Worm (Caenorhabditis elegans) whole organism, late embryonic: Measurements from ENCODE around the gene str-220.

Source experiments
- C38D4.7 ChIP-seq: fragments of 200-800 bp; sonication (Bioruptor generic); optimal IDR thresholded peaks from 2 replicates; lab custom pipeline; 2018; ENCODE audit warnings: mild to moderate bottlenecking, missing genetic modification characterization, moderate library complexity, missing compliant biosample characterization
- F13H6.1 ChIP-seq: sonication (generic microtip); optimal IDR thresholded peaks from 2 replicates; lab custom pipeline; 2016; ENCODE audit warnings: missing genetic modification characterization, missing compliant biosample characterization
- K09A11.1 ChIP-seq: sonication (generic microtip); optimal IDR thresholded peaks from 2 replicates; lab custom pipeline; 2017; ENCODE audit warnings: antibody characterized with exemption, mild to moderate bottlenecking, missing genetic modification characterization, missing compliant biosample characterization; ENCODE audit not compliant: insufficient read depth
- Y22D7AL.16 ChIP-seq: sonication (generic microtip); optimal IDR thresholded peaks from 2 replicates; lab custom pipeline; 2016; ENCODE audit warnings: missing genetic modification characterization, missing compliant biosample characterization
- ahr-1 ChIP-seq: sonication (generic microtip); optimal IDR thresholded peaks from 2 replicates; lab custom pipeline; 2016; ENCODE audit warnings: missing genetic modification characterization, missing compliant biosample characterization
- ceh-14 ChIP-seq: sonication (generic microtip); optimal IDR thresholded peaks from 2 replicates; lab custom pipeline; 2016; ENCODE audit warnings: missing genotype, missing genetic modification characterization, missing compliant biosample characterization
- ceh-18 ChIP-seq: sonication (generic microtip); optimal IDR thresholded peaks from 2 replicates; lab custom pipeline; 2016; ENCODE audit warnings: missing genetic modification characterization, missing compliant biosample characterization
- ceh-2 ChIP-seq: sonication (generic microtip); optimal IDR thresholded peaks from 2 replicates; lab custom pipeline; 2016; ENCODE audit warnings: missing genotype, missing genetic modification characterization, missing compliant biosample characterization
- ceh-24 ChIP-seq: sonication (generic microtip); optimal IDR thresholded peaks from 2 replicates; lab custom pipeline; 2016; ENCODE audit warnings: mild to moderate bottlenecking, missing genetic modification characterization, missing compliant biosample characterization
- ceh-31 ChIP-seq: sonication (generic microtip); optimal IDR thresholded peaks from 2 replicates; lab custom pipeline; 2016; ENCODE audit warnings: missing genetic modification characterization, missing compliant biosample characterization
- ceh-34 ChIP-seq: sonication (generic microtip); optimal IDR thresholded peaks from 2 replicates; lab custom pipeline; 2016; ENCODE audit warnings: mild to moderate bottlenecking, missing genetic modification characterization, missing compliant biosample characterization
- ceh-48 ChIP-seq: sonication (generic microtip); optimal IDR thresholded peaks from 2 replicates; lab custom pipeline; 2016; ENCODE audit warnings: missing genetic modification characterization, inconsistent platforms, missing compliant biosample characterization
- che-1 ChIP-seq: sonication (generic microtip); optimal IDR thresholded peaks from 2 replicates; lab custom pipeline; 2016; ENCODE audit warnings: mild to moderate bottlenecking, missing genetic modification characterization, missing compliant biosample characterization
- dve-1 ChIP-seq: sonication (generic microtip); optimal IDR thresholded peaks from 2 replicates; lab custom pipeline; 2017; ENCODE audit warnings: antibody characterized with exemption, mild to moderate bottlenecking, missing genetic modification characterization, missing compliant biosample characterization
- elt-2 ChIP-seq: sonication (generic microtip); optimal IDR thresholded peaks from 2 replicates; lab custom pipeline; 2016; ENCODE audit warnings: missing genetic modification reagents, missing genetic modification characterization, missing compliant biosample characterization
- elt-4 ChIP-seq: sonication (generic microtip); optimal IDR thresholded peaks from 2 replicates; lab custom pipeline; 2016; ENCODE audit warnings: missing genetic modification characterization, missing compliant biosample characterization
- ets-4 ChIP-seq: sonication (generic microtip); optimal IDR thresholded peaks from 2 replicates; lab custom pipeline; 2016; ENCODE audit warnings: missing genetic modification characterization, missing compliant biosample characterization
- fax-1 ChIP-seq: sonication (generic microtip); optimal IDR thresholded peaks from 2 replicates; lab custom pipeline; 2016; ENCODE audit warnings: missing genotype, missing genetic modification characterization, missing compliant biosample characterization
- fkh-10 ChIP-seq: fragments of 150-350 bp; optimal IDR thresholded peaks from 2 replicates; lab custom pipeline; 2014; ENCODE audit warnings: missing biosample characterization, missing genetic modification reagents, missing genetic modification characterization
- fkh-6 ChIP-seq: sonication (generic microtip); optimal IDR thresholded peaks from 2 replicates; lab custom pipeline; 2016; ENCODE audit warnings: missing genetic modification characterization, missing compliant biosample characterization
- gmeb-2 ChIP-seq: sonication (generic microtip); optimal IDR thresholded peaks from 2 replicates; lab custom pipeline; 2016; ENCODE audit warnings: missing genetic modification characterization, inconsistent platforms, missing compliant biosample characterization
- hlh-15 ChIP-seq: sonication (generic microtip); optimal IDR thresholded peaks from 2 replicates; lab custom pipeline; 2016; ENCODE audit warnings: missing genetic modification characterization, missing compliant biosample characterization
- hlh-30 ChIP-seq: sonication (generic microtip); optimal IDR thresholded peaks from 2 replicates; lab custom pipeline; 2017; ENCODE audit warnings: antibody characterized with exemption, missing genetic modification characterization, missing compliant biosample characterization; ENCODE audit not compliant: insufficient read depth
- madf-2 ChIP-seq: sonication (generic microtip); optimal IDR thresholded peaks from 2 replicates; lab custom pipeline; 2017; ENCODE audit warnings: missing genetic modification characterization, missing compliant biosample characterization
- mec-3 ChIP-seq: sonication (generic microtip); optimal IDR thresholded peaks from 2 replicates; lab custom pipeline; 2016; ENCODE audit warnings: borderline replicate concordance, missing genetic modification characterization, missing compliant biosample characterization
- npax-4 ChIP-seq: sonication (generic microtip); optimal IDR thresholded peaks from 2 replicates; lab custom pipeline; 2016; ENCODE audit warnings: missing genetic modification characterization, missing compliant biosample characterization
- pag-3 ChIP-seq: sonication (generic microtip); optimal IDR thresholded peaks from 2 replicates; lab custom pipeline; 2016; ENCODE audit warnings: missing compliant biosample characterization, missing genetic modification characterization, borderline replicate concordance
- pha-2 ChIP-seq: sonication (generic microtip); optimal IDR thresholded peaks from 2 replicates; lab custom pipeline; 2017; ENCODE audit warnings: mild to moderate bottlenecking, missing genetic modification characterization, missing compliant biosample characterization
- pha-4 ChIP-seq: fragments of 150-350 bp; optimal IDR thresholded peaks from 2 replicates; lab custom pipeline; 2018; ENCODE audit warnings: missing biosample characterization, missing genetic modification reagents, missing genetic modification characterization
- rnt-1 ChIP-seq: sonication (generic microtip); optimal IDR thresholded peaks from 2 replicates; lab custom pipeline; 2016; ENCODE audit warnings: missing genetic modification characterization, missing compliant biosample characterization
- sox-4 ChIP-seq: sonication (generic microtip); optimal IDR thresholded peaks from 2 replicates; lab custom pipeline; 2017; ENCODE audit warnings: mild to moderate bottlenecking, missing genetic modification characterization, inconsistent platforms, missing compliant biosample characterization
- syd-9 ChIP-seq: sonication (generic microtip); optimal IDR thresholded peaks from 2 replicates; lab custom pipeline; 2016; ENCODE audit warnings: mild to moderate bottlenecking, missing genetic modification characterization, moderate library complexity, missing compliant biosample characterization
- tbx-7 ChIP-seq: sonication (generic microtip); optimal IDR thresholded peaks from 2 replicates; lab custom pipeline; 2016; ENCODE audit warnings: missing genotype, missing genetic modification characterization, missing compliant biosample characterization
- unc-3 ChIP-seq, 2 experiments: fragments of 200-800 bp in 1 of 2; sonication (Bioruptor generic) in 1 of 2; sonication (generic microtip) in 1 of 2; conservative IDR thresholded peaks in 1 of 2; optimal IDR thresholded peaks in 1 of 2; 2 replicates each; pipeline versions ENCODE4 v1.3.6 to Lab custom; 2016 to 2022; ENCODE audit warnings: missing compliant biosample characterization in 2 of 2, missing genetic modification characterization in 2 of 2, missing genetic modification reagents in 1 of 2
- unc-42 ChIP-seq: sonication (generic microtip); optimal IDR thresholded peaks from 2 replicates; lab custom pipeline; 2016; ENCODE audit warnings: missing genotype, missing genetic modification characterization, missing compliant biosample characterization
- zip-5 ChIP-seq: sonication (generic microtip); optimal IDR thresholded peaks from 2 replicates; lab custom pipeline; 2016; ENCODE audit warnings: missing genetic modification characterization, missing compliant biosample characterization
- ztf-16 ChIP-seq: sonication (generic microtip); optimal IDR thresholded peaks from 2 replicates; lab custom pipeline; 2017; ENCODE audit warnings: missing genetic modification characterization, missing compliant biosample characterization

The str-220 gene

ce11 chrIV:7186756-7187155 lies 15.6 kb upstream of the str-220 start, which contains the start of gene str-249:
str-249 (minus strand) TSS chrIV:7186856.
- TF ChIP-seq madf-2 (tag; lab: Kevin White, UChicago), result no peak
- no peak for TF ChIP-seq fax-1 (tag; lab: Kevin White, UChicago)

ce11 chrIV:7184597-7184996 lies 13.5 kb upstream of the str-220 start, which contains the start of gene clec-179:
clec-179 (minus strand) TSS chrIV:7184697.
- no peak for TF ChIP-seq che-1 (tag; lab: Kevin White, UChicago)
- TF ChIP-seq mec-3 (tag; lab: Kevin White, UChicago), result no peak
- TF ChIP-seq gmeb-2 (tag; lab: Kevin White, UChicago), result no peak
- TF ChIP-seq elt-4 (tag; lab: Kevin White, UChicago), result no peak
- no peak for TF ChIP-seq K09A11.1
- TF ChIP-seq unc-42, result no peak
- TF ChIP-seq dve-1 (tag; lab: Kevin White, UChicago), result no peak
- no peak for TF ChIP-seq ceh-48 (tag; lab: Kevin White, UChicago)
- no peak for TF ChIP-seq pha-2 (tag; lab: Kevin White, UChicago)
- TF ChIP-seq rnt-1 (tag; lab: Kevin White, UChicago), result no peak
- no peak for TF ChIP-seq fax-1 (tag; lab: Kevin White, UChicago)
- no peak for TF ChIP-seq zip-5
- TF ChIP-seq ceh-18 (tag; lab: Kevin White, UChicago), result no peak
- no peak for TF ChIP-seq sox-4
- TF ChIP-seq fkh-6 (tag; lab: Kevin White, UChicago), result no peak
- TF ChIP-seq ahr-1, result no peak
- no peak for TF ChIP-seq tbx-7 (tag; lab: Kevin White, UChicago)
- no peak for TF ChIP-seq Y22D7AL.16 (tag; lab: Kevin White, UChicago)
- TF ChIP-seq pag-3 (tag; lab: Kevin White, UChicago), result no peak
- TF ChIP-seq, all 69 proteins: peak for 0

DNA sequence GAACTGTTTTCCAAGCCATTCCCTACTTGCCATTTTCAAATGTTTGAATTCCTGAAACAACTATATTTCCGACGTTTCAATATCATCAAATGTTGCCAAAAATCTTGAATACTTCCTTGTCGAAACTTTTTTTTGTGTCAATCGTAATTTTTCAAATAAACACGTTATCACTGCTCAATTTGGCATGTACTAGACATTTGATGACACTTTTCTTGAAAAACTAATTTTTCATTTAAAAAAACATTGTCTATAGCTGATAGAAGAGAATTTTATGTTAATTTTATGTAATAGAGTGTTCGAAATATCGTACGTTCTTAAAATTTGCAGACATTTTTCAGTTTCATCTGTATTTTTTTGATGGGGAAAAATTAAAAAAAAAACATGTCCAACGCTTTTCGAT lies 11.7 kb upstream of the str-220 start:
- TF ChIP-seq sox-4 (no peak), npax-4 (tag; lab: Kevin White, UChicago) (no peak), gmeb-2 (tag; lab: Kevin White, UChicago) (no peak), syd-9 (tag; lab: Kevin White, UChicago) (no peak), hlh-15 (tag; lab: Kevin White, UChicago) (no peak), C38D4.7 (no peak), ceh-2 (tag; lab: Kevin White, UChicago) (no peak), ceh-14 (no peak), ceh-24 (tag; lab: Kevin White, UChicago) (no peak), ets-4 (tag; lab: Kevin White, UChicago) (no peak)

DNA sequence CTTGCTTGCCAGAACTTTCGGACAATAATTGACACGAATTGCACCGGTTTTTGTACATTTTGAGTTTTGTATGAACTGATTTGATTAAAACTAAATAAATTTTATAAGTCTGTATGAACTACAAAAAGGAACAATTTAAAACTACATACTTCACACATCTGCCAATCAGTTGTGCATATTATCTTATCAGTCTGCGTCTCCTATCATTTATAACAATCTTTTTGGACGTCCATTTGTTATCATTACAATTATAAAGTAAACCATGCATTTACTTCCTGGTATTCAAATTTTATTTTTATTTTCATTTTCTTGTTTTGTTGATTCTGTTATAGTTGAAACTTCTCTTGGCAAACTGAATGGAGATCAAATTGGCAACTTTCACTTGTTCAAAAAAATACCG lies 9.2 kb upstream of the str-220 start, which contains the start of gene cest-10:
Gene cest-10, plus strand, starts transcription at position 254 of the 400 bp plus-strand sequence.
- TF ChIP-seq elt-2 (tag; lab: Kevin White, UChicago) (peak; percentile 71), ceh-31 (tag; lab: Kevin White, UChicago) (no peak)
- TF ChIP-seq, all 69 proteins: peak for 1

DNA sequence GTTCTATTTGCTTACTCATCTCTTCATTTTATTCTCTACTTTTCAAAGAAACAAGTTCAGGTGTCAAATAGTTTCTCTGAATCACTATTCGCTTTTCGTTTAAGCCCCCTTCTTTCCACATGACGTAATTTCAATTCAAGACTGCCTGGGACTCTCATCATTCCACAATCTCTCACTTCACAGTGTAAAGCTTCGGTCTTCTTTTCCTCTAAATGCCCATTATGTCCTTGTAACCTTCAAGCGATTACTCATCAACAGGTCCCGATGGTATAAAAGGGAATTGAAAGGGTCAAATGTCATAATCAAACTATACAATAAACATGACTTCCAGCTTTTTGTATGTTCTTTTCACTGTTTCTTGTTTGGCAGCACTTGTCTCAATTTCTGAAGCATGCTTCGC lies 7.8 kb upstream of the str-220 start, which contains the start of gene C42D4.3:
Gene C42D4.3, plus strand, starts transcription at position 298 of the 400 bp plus-strand sequence.
- TF ChIP-seq fkh-10 (GFP tag; lab: Kevin White, UChicago) (no peak), ztf-16 (tag; lab: Kevin White, UChicago) (no peak), che-1 (tag; lab: Kevin White, UChicago) (no peak), ceh-24 (tag; lab: Kevin White, UChicago) (no peak), hlh-30 (tag; lab: Kevin White, UChicago) (no peak), ceh-34 (no peak), unc-3 (GFP tag; conservative IDR thresholded peaks at IDR 0.05; lab: Robert Waterston, UW) (no peak), unc-3 (tag; optimal IDR thresholded peaks at IDR 0.05; lab: Kevin White, UChicago) (no peak), pha-4 (no peak), F13H6.1 (tag; lab: Kevin White, UChicago) (no peak)
